Fruit fly (Drosophila melanogaster) whole organism, embryonic: ENCODE data around the gene CaMKII.
A peak's percentile ranks its signal among the peaks of the same experiment; 100 is the strongest.

Source experiments
- CG11504 ChIP-seq: fragments of 200-800 bp; sonication (Bioruptor generic); optimal IDR thresholded peaks from 3 replicates; lab custom pipeline; 2019; ENCODE audit warnings: missing biosample characterization, mild to moderate bottlenecking, missing genetic modification characterization, moderate library complexity
- CG15269 ChIP-seq: fragments of 200-800 bp; sonication (Bioruptor generic); optimal IDR thresholded peaks from 2 replicates; lab custom pipeline; 2018; ENCODE audit warnings: missing biosample characterization, mild to moderate bottlenecking, missing genetic modification characterization, moderate library complexity
- CG3995 ChIP-seq: fragments of 200-800 bp; sonication (Bioruptor generic); optimal IDR thresholded peaks from 3 replicates; lab custom pipeline; 2016; ENCODE audit warnings: missing biosample characterization, missing genetic modification characterization
- CG5953 ChIP-seq: fragments of 200-800 bp; sonication (Bioruptor generic); IDR thresholded peaks from 2 replicates; pipeline ENCODE4 v1.3.6; 2022; ENCODE audit warnings: missing biosample characterization, missing genetic modification characterization
- bbx ChIP-seq: fragments of 200-800 bp; sonication (Bioruptor generic); IDR thresholded peaks from 2 replicates; pipeline ENCODE4 v1.3.6; 2022; ENCODE audit warnings: missing biosample characterization, missing genetic modification characterization; ENCODE audit not compliant: partially characterized antibody
- cad ChIP-seq: fragments of >200 bp; optimal IDR thresholded peaks from 2 replicates; lab custom pipeline; 2017; ENCODE audit warnings: missing biosample characterization, missing genetic modification characterization
- ttk ChIP-seq: fragments of 200-800 bp; sonication (Bioruptor generic); IDR thresholded peaks from 2 replicates; pipeline ENCODE4 v2.1.2; 2022; ENCODE audit warnings: missing biosample characterization, missing genetic modification characterization

DNA sequence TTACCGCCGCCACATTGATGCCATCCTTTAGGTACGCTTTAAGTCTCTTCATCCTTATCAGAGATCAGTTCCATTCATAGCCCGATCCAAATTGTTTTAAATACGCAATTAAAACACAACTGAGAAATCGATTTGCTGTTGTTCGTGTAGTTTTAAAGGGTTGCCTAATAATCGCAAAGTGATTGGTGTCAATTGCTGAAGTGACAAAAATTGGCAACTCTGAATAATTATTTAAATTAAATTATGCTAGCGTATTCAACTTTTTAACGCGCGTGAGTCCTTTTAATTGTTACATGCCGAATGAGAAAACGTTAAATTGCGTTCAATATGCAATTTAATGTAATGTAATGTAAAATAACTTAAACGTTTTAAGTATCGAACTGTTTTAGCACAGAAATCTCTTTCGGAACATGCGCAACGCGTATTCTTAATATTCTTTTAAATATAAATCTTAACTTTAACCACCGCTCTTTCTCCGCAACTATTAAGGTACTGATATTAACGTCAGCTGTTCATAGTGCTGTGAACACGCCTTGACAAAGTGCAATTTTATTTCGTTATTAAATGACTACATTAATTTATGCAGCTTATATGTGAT lies 24.2 kb downstream of the CaMKII start, which contains the start of gene Mpv17:
- TF ChIP-seq CG15269 (tag; lab: Kevin White, UChicago) (no peak), CG5953 (GFP tag; lab: Robert Waterston, UW) (no peak), cad (GFP tag; lab: Kevin White, UChicago) (no peak), CG11504 (no peak), bbx (GFP tag; lab: Robert Waterston, UW) (no peak), ttk (no peak), CG3995 (peak; percentile 26)
